Fruit fly (Drosophila melanogaster): Measurements from ENCODE around the gene Burs.

DNA sequence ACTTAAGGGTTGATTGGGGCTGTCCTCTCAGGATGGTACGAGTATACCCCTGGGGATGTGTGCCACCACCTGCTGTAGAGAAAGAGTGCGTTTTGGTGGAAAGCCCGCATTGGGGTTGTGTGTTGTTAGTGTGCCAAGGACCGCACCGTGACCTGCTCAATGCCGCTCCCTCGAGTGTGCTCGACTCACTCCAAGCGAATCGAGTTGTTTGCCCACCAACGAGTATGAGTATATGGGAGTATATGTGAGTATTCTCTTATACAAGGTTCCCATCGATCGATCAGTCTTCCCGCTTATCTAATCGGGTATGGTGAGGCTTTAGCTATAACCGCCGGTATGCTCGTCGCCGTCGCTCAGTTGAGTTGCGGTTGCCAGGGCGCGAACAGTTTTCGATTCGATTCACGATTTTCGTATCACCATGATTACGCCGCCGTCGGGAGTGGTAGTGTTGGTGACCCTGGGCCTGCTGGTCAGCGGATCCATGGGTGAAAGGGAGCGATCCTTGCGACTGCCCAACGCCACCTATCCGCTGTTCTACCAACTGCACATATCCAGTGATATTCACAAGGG, 29.5 kb upstream of the Burs start, which contains the start of gene CG5849:
- TF ChIP-seq wdn (GFP tag; IDR thresholded peaks at IDR 0.05) (no peak), ind (GFP tag; optimal IDR thresholded peaks at IDR 0.05) (no peak), onecut (GFP tag; IDR thresholded peaks at IDR 0.05) (no peak), trh (GFP tag; optimal IDR thresholded peaks at IDR 0.05) (no peak), YL-1 (GFP tag; optimal IDR thresholded peaks at IDR 0.05) (no peak), bigmax (GFP tag; optimal IDR thresholded peaks at IDR 0.05) (no peak), Stat92E (GFP tag; optimal IDR thresholded peaks at IDR 0.05) (no peak), ap (GFP tag; IDR thresholded peaks at IDR 0.05) (no peak), aop (GFP tag; IDR thresholded peaks at IDR 0.05) (no peak), CG11560 (tag; IDR thresholded peaks at IDR 0.05) (no peak)
